Worm (Caenorhabditis elegans) whole organism, mixed stage, embryonic: Measurements from ENCODE around the gene C55B6.4.

Experiments
- M03D4.4 ChIP-seq: sonication (generic microtip); optimal IDR thresholded peaks from 2 replicates; lab custom pipeline; 2017; ENCODE audit warnings: mild to moderate bottlenecking, missing genetic modification characterization, missing compliant biosample characterization
- bed-3 ChIP-seq: fragments of 200-800 bp; sonication (Bioruptor generic); optimal IDR thresholded peaks from 3 replicates; lab custom pipeline; 2018; ENCODE audit warnings: mild to moderate bottlenecking, missing genetic modification characterization, moderate library complexity, missing compliant biosample characterization
- blmp-1 ChIP-seq: fragments of 150-350 bp; optimal IDR thresholded peaks from 2 replicates; lab custom pipeline; 2014; ENCODE audit warnings: missing biosample characterization, missing genetic modification characterization
- ceh-39 ChIP-seq: fragments of 150-350 bp; optimal IDR thresholded peaks from 2 replicates; lab custom pipeline; 2014; ENCODE audit warnings: missing biosample characterization, missing genetic modification characterization
- ceh-43 ChIP-seq: fragments of 200-800 bp; sonication (Bioruptor generic); optimal IDR thresholded peaks from 2 replicates; lab custom pipeline; 2018; ENCODE audit warnings: mild to moderate bottlenecking, missing genetic modification characterization, moderate library complexity, missing compliant biosample characterization
- ceh-83 ChIP-seq: fragments of 200-800 bp; sonication (Bioruptor generic); optimal IDR thresholded peaks from 2 replicates; lab custom pipeline; 2018; ENCODE audit warnings: mild to moderate bottlenecking, missing genetic modification characterization, missing compliant biosample characterization
- ces-1 ChIP-seq: fragments of 150-350 bp; optimal IDR thresholded peaks from 2 replicates; lab custom pipeline; 2014; ENCODE audit warnings: missing biosample characterization, missing genetic modification reagents, missing genetic modification characterization
- drap-1 ChIP-seq: fragments of 200-800 bp; sonication (Bioruptor generic); optimal IDR thresholded peaks from 3 replicates; lab custom pipeline; 2018; ENCODE audit warnings: mild to moderate bottlenecking, missing genetic modification characterization, missing compliant biosample characterization
- flh-1 ChIP-seq: fragments of 200-800 bp; sonication (Bioruptor generic); optimal IDR thresholded peaks from 2 replicates; lab custom pipeline; 2018; ENCODE audit warnings: mild to moderate bottlenecking, missing genetic modification characterization, moderate library complexity, missing compliant biosample characterization
- ham-2 ChIP-seq: fragments of 200-800 bp; sonication (Bioruptor generic); optimal IDR thresholded peaks from 2 replicates; lab custom pipeline; 2018; ENCODE audit warnings: mild to moderate bottlenecking, missing genetic modification characterization, missing compliant biosample characterization
- hlh-1 ChIP-seq: fragments of 150-350 bp; optimal IDR thresholded peaks from 2 replicates; lab custom pipeline; 2014; ENCODE audit warnings: missing biosample characterization, missing genetic modification reagents, missing genetic modification characterization
- lsy-2 ChIP-seq: fragments of 150-350 bp; optimal IDR thresholded peaks from 2 replicates; lab custom pipeline; 2014; ENCODE audit warnings: missing biosample characterization, missing genetic modification characterization
- mab-5 ChIP-seq: fragments of 150-350 bp; optimal IDR thresholded peaks from 2 replicates; lab custom pipeline; 2014; ENCODE audit warnings: missing biosample characterization, missing genetic modification characterization
- mep-1 ChIP-seq: fragments of 150-350 bp; optimal IDR thresholded peaks from 2 replicates; lab custom pipeline; 2017; ENCODE audit warnings: missing biosample characterization, missing genetic modification reagents, missing genetic modification characterization, inconsistent platforms
- mls-2 ChIP-seq: sonication (generic microtip); optimal IDR thresholded peaks from 2 replicates; lab custom pipeline; 2016; ENCODE audit warnings: mild to moderate bottlenecking, missing genetic modification characterization, moderate library complexity, missing compliant biosample characterization
- nhr-12 ChIP-seq: fragments of 150-350 bp; optimal IDR thresholded peaks from 2 replicates; lab custom pipeline; 2014; ENCODE audit warnings: missing biosample characterization, missing genetic modification characterization
- nhr-2 ChIP-seq: fragments of 150-350 bp; optimal IDR thresholded peaks from 2 replicates; lab custom pipeline; 2014; ENCODE audit warnings: missing biosample characterization, missing genetic modification characterization
- nhr-237 ChIP-seq: fragments of 150-350 bp; optimal IDR thresholded peaks from 2 replicates; lab custom pipeline; 2014; ENCODE audit warnings: missing biosample characterization, missing genetic modification characterization
- nhr-28 ChIP-seq: fragments of 150-350 bp; optimal IDR thresholded peaks from 2 replicates; lab custom pipeline; 2014; ENCODE audit warnings: missing biosample characterization, missing genetic modification characterization
- nhr-76 ChIP-seq: sonication (generic microtip); optimal IDR thresholded peaks from 2 replicates; lab custom pipeline; 2017; ENCODE audit warnings: missing biosample characterization, missing genetic modification characterization
- pha-4 ChIP-seq: fragments of 150-350 bp; optimal IDR thresholded peaks from 2 replicates; lab custom pipeline; 2018; ENCODE audit warnings: missing biosample characterization, missing genetic modification reagents, missing genetic modification characterization
- snpc-4 ChIP-seq: fragments of 150-350 bp; optimal IDR thresholded peaks from 2 replicates; lab custom pipeline; 2014; ENCODE audit warnings: missing biosample characterization, missing genetic modification characterization
- tbx-8 ChIP-seq: fragments of 200-800 bp; sonication (Bioruptor generic); optimal IDR thresholded peaks from 2 replicates; lab custom pipeline; 2018; ENCODE audit warnings: mild to moderate bottlenecking, missing genetic modification characterization, moderate library complexity, missing compliant biosample characterization
- unc-120 ChIP-seq: sonication (generic microtip); optimal IDR thresholded peaks from 2 replicates; lab custom pipeline; 2017; ENCODE audit warnings: missing genetic modification characterization, missing compliant biosample characterization; ENCODE audit not compliant: poor library complexity, severe bottlenecking
- unc-39 ChIP-seq: fragments of 150-350 bp; optimal IDR thresholded peaks from 2 replicates; lab custom pipeline; 2014; ENCODE audit warnings: missing biosample characterization, missing genetic modification characterization
- unc-62 ChIP-seq: fragments of 150-350 bp; optimal IDR thresholded peaks from 2 replicates; lab custom pipeline; 2014; ENCODE audit warnings: missing biosample characterization, missing genetic modification reagents, missing genetic modification characterization
- zip-8 ChIP-seq: fragments of 150-350 bp; optimal IDR thresholded peaks from 2 replicates; lab custom pipeline; 2014; ENCODE audit warnings: missing biosample characterization, missing genetic modification characterization
- ztf-11 ChIP-seq: fragments of 150-350 bp; optimal IDR thresholded peaks from 2 replicates; lab custom pipeline; 2014; ENCODE audit warnings: missing biosample characterization, missing genetic modification characterization

Gene C55B6.4

ce11 chrX:7151189-7151857 is 36.2 kb downstream of the C55B6.4 start, which contains the start of gene lam-2:
lam-2 (minus strand) TSS chrX:7151239.
- no peak for TF ChIP-seq zip-8 (tag; lab: Kevin White, UChicago)
- TF ChIP-seq unc-39 (tag; lab: Kevin White, UChicago): no peak
- TF ChIP-seq ceh-83 (GFP tag; lab: Kevin White, UChicago): no peak
- no peak for TF ChIP-seq bed-3
- TF ChIP-seq ham-2 (GFP tag; lab: Kevin White, UChicago): no peak
- TF ChIP-seq hlh-1 (tag; lab: Kevin White, UChicago): peak; percentile 56
- TF ChIP-seq unc-120: peak; percentile 51
- peak; percentile 6 for TF ChIP-seq mls-2 (tag; lab: Kevin White, UChicago)
- TF ChIP-seq mep-1: no peak
- peak; percentile 17 for TF ChIP-seq pha-4 (tag; lab: Kevin White, UChicago)
- TF ChIP-seq ces-1: no peak
- TF ChIP-seq mab-5: no peak
- TF ChIP-seq snpc-4: no peak

ce11 chrX:7149670-7150069 is 37.8 kb downstream of the C55B6.4 start:
- TF ChIP-seq hlh-1 (tag; lab: Kevin White, UChicago): no peak
- TF ChIP-seq mls-2 (tag; lab: Kevin White, UChicago): no peak
- TF ChIP-seq tbx-8 (GFP tag; lab: Kevin White, UChicago): no peak
- TF ChIP-seq drap-1: no peak
- no peak for TF ChIP-seq pha-4 (tag; lab: Kevin White, UChicago)
- TF ChIP-seq bed-3: no peak
- no peak for TF ChIP-seq unc-120
- TF ChIP-seq zip-8 (tag; lab: Kevin White, UChicago): no peak
- no peak for TF ChIP-seq nhr-12 (tag; lab: Kevin White, UChicago)
- TF ChIP-seq unc-62: no peak
- TF ChIP-seq nhr-76: no peak
- TF ChIP-seq ces-1: no peak
- TF ChIP-seq lsy-2 (tag; lab: Kevin White, UChicago): no peak
- TF ChIP-seq flh-1: no peak
- TF ChIP-seq, all 35 proteins: peak for 0

ce11 chrX:7143515-7143914 is 44.0 kb downstream of the C55B6.4 start, which contains the start of gene alh-10:
alh-10 (minus strand) TSS chrX:7143641.
- no peak for TF ChIP-seq ham-2 (GFP tag; lab: Kevin White, UChicago)
- TF ChIP-seq blmp-1 (tag; lab: Kevin White, UChicago): no peak

ce11 chrX:7140682-7141254 is 46.7 kb downstream of the C55B6.4 start:
- TF ChIP-seq mab-5: no peak
- no peak for TF ChIP-seq bed-3
- no peak for TF ChIP-seq ceh-43
- TF ChIP-seq snpc-4: no peak
- TF ChIP-seq unc-62: no peak
- TF ChIP-seq nhr-76: no peak
- no peak for TF ChIP-seq ceh-39 (tag; lab: Kevin White, UChicago)
- TF ChIP-seq nhr-237 (tag; lab: Kevin White, UChicago): no peak
- no peak for TF ChIP-seq drap-1
- TF ChIP-seq ztf-11 (tag; lab: Kevin White, UChicago): no peak
- no peak for TF ChIP-seq ham-2 (GFP tag; lab: Kevin White, UChicago)
- no peak for TF ChIP-seq nhr-2 (tag; lab: Kevin White, UChicago)

ce11 chrX:7139614-7140013 is 47.9 kb downstream of the C55B6.4 start, which contains the start of gene clec-86:
clec-86 (plus strand) TSS chrX:7139875.
- TF ChIP-seq lsy-2 (tag; lab: Kevin White, UChicago): no peak
- no peak for TF ChIP-seq pha-4 (tag; lab: Kevin White, UChicago)
- no peak for TF ChIP-seq hlh-1 (tag; lab: Kevin White, UChicago)
- no peak for TF ChIP-seq M03D4.4 (tag; lab: Kevin White, UChicago)
- TF ChIP-seq blmp-1 (tag; lab: Kevin White, UChicago): no peak
- TF ChIP-seq nhr-28 (tag; lab: Kevin White, UChicago): no peak
- TF ChIP-seq ztf-11 (tag; lab: Kevin White, UChicago): no peak
- TF ChIP-seq nhr-237 (tag; lab: Kevin White, UChicago): no peak
- no peak for TF ChIP-seq mep-1
- TF ChIP-seq ces-1: no peak
- TF ChIP-seq ceh-83 (GFP tag; lab: Kevin White, UChicago): no peak
- TF ChIP-seq ceh-43: no peak
- no peak for TF ChIP-seq unc-120
